Fruit fly (Drosophila melanogaster): ENCODE measurements around the gene CG17327.
A peak's percentile ranks its signal among the peaks of the same experiment; 100 is the strongest.

CG17327 gene

DNA sequence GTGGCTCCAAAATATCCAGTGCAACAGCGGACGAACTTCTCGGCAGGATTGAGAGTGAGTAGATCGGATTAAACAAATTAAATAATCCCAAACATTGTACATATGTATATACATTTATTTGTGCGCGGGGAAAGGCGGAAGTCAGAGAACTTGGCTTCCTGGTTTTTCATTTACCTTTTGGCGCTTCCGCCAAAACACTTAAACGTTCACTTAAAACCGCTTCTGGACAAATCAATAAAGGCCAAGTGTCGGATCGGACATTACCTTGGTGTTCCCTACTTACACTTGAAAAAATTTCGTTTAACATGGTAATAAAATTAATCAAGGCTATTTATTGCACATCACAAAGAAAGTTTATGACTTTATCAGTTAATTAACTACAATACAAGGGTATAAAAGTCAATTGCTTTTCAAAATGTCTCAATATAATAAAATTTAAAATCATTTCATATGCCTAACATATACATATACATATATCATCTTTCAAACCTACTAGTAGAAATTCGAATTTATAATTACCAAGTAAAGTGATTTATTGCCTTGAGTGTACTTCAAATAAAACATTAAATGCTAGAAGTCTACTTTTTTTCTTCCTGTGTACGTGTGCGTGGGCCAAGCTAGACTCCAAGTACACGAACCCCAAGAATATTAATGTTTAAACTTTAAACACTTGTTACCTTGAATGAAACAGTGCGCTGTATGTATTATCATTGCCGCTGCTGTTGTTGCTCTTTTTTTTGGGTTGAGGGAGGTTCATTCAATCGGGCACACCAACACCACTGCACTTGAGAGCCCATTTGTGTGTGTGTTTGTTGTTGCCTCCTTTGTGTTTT, 16.0 kb downstream of the CG17327 start:
- no peak for TF ChIP-seq CG14711 (tag; optimal IDR thresholded peaks at IDR 0.05)
- TF ChIP-seq Hr96 (GFP tag; optimal IDR thresholded peaks at IDR 0.05), result no peak
- no peak for TF ChIP-seq kay (GFP tag; ENCODE audit: borderline replicate concordance)
- TF ChIP-seq CG12768 (GFP tag; optimal IDR thresholded peaks at IDR 0.05), result peak; percentile 77
- TF ChIP-seq pad (GFP tag; optimal IDR thresholded peaks at IDR 0.05), result peak; percentile 9
- no peak for TF ChIP-seq cic (GFP tag; optimal IDR thresholded peaks at IDR 0.05)
- TF ChIP-seq CG1620 (GFP tag; optimal IDR thresholded peaks at IDR 0.05), result no peak
- peak; percentile 16 for TF ChIP-seq Clk (GFP tag; optimal IDR thresholded peaks at IDR 0.05)
- TF ChIP-seq toe (GFP tag; optimal IDR thresholded peaks at IDR 0.05), result peak; percentile 27
- TF ChIP-seq CG7045 (GFP tag; optimal IDR thresholded peaks at IDR 0.05), result peak; percentile 76
- peak; percentile 59 for TF ChIP-seq CG5204 (GFP tag; optimal IDR thresholded peaks at IDR 0.05)
- peak; percentile 41 for TF ChIP-seq CG7101 (tag; optimal IDR thresholded peaks at IDR 0.05)
- TF ChIP-seq CG11617 (GFP tag; optimal IDR thresholded peaks at IDR 0.05), result peak; percentile 61
- no peak for TF ChIP-seq cnc (optimal IDR thresholded peaks at IDR 0.05)
- TF ChIP-seq tj (GFP tag; optimal IDR thresholded peaks at IDR 0.05), result no peak
- peak; percentile 79 for TF ChIP-seq CG33017 (tag; optimal IDR thresholded peaks at IDR 0.05)
- no peak for TF ChIP-seq ovo (GFP tag; optimal IDR thresholded peaks at IDR 0.05)
- no peak for TF ChIP-seq Mnt (GFP tag; optimal IDR thresholded peaks at IDR 0.05)
- peak; percentile 39 for TF ChIP-seq bab1 (GFP tag; optimal IDR thresholded peaks at IDR 0.05)
- no peak for TF ChIP-seq Crg-1 (GFP tag; optimal IDR thresholded peaks at IDR 0.05)

DNA sequence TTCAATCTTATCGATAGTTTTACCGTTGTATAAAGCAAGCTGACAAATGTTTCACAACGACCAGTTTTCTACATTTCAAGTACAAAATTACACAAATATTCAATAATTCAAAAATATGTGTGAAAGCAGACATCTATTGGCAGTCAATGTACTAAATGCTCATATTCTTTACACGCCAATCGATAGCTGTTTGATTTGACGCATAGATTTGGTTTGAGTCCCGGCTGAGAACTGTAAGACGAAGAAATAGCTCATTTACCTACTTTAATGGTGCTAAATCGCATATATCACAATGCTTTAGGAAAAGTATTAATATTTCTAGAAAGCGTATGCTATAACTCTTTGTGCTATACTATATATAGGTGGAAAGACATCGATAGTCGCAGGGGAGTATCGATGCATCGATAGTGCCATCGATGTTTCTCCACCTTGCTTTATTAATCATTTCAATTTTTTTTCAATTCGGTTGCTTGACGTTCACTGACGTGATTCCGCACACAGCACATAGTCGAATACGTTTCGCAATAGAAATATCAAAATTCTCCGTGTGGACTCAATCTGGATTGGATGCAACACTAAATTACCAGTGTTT, 16.8 kb downstream of the CG17327 start, which contains the start of gene Paip2:
Gene Paip2, plus strand, starts transcription at position 165 of the 592 bp plus-strand sequence.
- peak; percentile 6 for TF ChIP-seq Mnt (GFP tag; optimal IDR thresholded peaks at IDR 0.05)
- no peak for TF ChIP-seq pad (GFP tag; optimal IDR thresholded peaks at IDR 0.05)
- peak; percentile 9 for TF ChIP-seq CG1620 (GFP tag; optimal IDR thresholded peaks at IDR 0.05)
- peak; percentile 41 for TF ChIP-seq Hr96 (GFP tag; optimal IDR thresholded peaks at IDR 0.05)
- no peak for TF ChIP-seq Clk (GFP tag; optimal IDR thresholded peaks at IDR 0.05)
- TF ChIP-seq CG14711 (tag; optimal IDR thresholded peaks at IDR 0.05), result peak; percentile 4

DNA sequence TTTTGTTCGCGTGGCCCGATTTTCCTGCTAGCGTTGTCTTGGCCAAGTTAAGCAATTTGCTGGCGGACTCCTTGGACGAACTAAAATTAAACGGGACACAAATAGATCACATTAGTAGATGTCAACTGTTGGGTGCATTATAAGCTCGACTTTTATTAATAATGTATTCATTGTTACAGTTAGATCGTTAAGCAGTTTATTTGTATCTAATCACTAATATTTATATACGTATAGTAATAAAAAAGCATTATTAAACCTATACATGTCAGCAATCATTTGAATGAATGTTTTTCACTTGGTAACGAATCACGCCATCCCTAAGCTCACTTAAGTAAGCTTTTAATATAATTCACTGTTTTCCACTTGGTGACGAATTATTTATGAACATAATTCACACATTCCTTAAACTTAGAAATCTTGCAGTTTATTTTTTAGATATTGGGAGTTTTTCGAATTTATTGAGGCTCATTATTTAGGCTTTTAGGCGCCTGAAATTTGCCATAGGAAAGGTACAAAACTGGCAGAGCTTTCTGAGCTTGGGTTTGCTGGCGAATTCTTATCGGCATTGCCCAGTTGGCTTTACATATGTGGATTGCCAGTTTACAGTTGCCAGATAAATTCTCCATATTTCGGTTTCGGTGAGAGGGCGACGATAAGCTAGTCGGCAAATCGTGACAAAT, 20.0 kb downstream of the CG17327 start, which contains the start of the genes CG7381 and CG7091:
Gene CG7381, minus strand, starts transcription at position 101 of the 680 bp plus-strand sequence.
Gene CG7091, plus strand, starts transcription at position 630 of the 680 bp plus-strand sequence.
- TF ChIP-seq Clk (GFP tag; optimal IDR thresholded peaks at IDR 0.05), result no peak
- TF ChIP-seq ovo (GFP tag; optimal IDR thresholded peaks at IDR 0.05), result no peak
- TF ChIP-seq cnc (optimal IDR thresholded peaks at IDR 0.05), result no peak
- no peak for TF ChIP-seq Mnt (GFP tag; optimal IDR thresholded peaks at IDR 0.05)
- no peak for TF ChIP-seq CG33017 (tag; optimal IDR thresholded peaks at IDR 0.05)
- TF ChIP-seq CG11617 (GFP tag; optimal IDR thresholded peaks at IDR 0.05), result no peak
- TF ChIP-seq kay (GFP tag; ENCODE audit: borderline replicate concordance), result peak; percentile 48
- no peak for TF ChIP-seq toe (GFP tag; optimal IDR thresholded peaks at IDR 0.05)
- TF ChIP-seq cic (GFP tag; optimal IDR thresholded peaks at IDR 0.05), result no peak
- TF ChIP-seq Crg-1 (GFP tag; optimal IDR thresholded peaks at IDR 0.05), result no peak
- TF ChIP-seq CG7101 (tag; optimal IDR thresholded peaks at IDR 0.05), result no peak
- no peak for TF ChIP-seq CG5204 (GFP tag; optimal IDR thresholded peaks at IDR 0.05)
- TF ChIP-seq bab1 (GFP tag; optimal IDR thresholded peaks at IDR 0.05), result peak; percentile 0
- no peak for TF ChIP-seq CG14711 (tag; optimal IDR thresholded peaks at IDR 0.05)
- no peak for TF ChIP-seq CG7045 (GFP tag; optimal IDR thresholded peaks at IDR 0.05)
- no peak for TF ChIP-seq Hr96 (GFP tag; optimal IDR thresholded peaks at IDR 0.05)
- TF ChIP-seq CG12768 (GFP tag; optimal IDR thresholded peaks at IDR 0.05), result no peak
- peak; percentile 70 for TF ChIP-seq pad (GFP tag; optimal IDR thresholded peaks at IDR 0.05)
- no peak for TF ChIP-seq CG1620 (GFP tag; optimal IDR thresholded peaks at IDR 0.05)

DNA sequence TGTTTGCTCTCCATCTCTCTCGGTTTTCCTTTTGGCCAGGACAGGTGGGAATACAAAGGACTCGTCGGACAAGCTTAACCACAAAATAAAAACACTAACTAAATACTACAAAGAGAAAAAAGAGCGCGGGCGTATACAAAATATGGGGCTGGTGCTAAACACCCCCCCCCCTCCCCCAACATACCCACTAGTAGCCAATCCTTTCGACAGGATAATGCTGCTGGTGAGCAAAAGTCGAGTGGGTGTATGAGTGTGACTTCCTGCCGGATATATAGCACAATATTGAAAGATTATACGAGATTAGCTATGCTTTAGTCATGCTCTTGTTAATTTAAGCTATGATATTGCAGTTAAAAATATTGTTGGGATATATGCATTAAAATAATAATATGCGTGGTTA, 22.3 kb downstream of the CG17327 start:
- TF ChIP-seq cnc (optimal IDR thresholded peaks at IDR 0.05), result no peak
- TF ChIP-seq CG5204 (GFP tag; optimal IDR thresholded peaks at IDR 0.05), result no peak
- TF ChIP-seq CG11617 (GFP tag; optimal IDR thresholded peaks at IDR 0.05), result no peak
- TF ChIP-seq Clk (GFP tag; optimal IDR thresholded peaks at IDR 0.05), result no peak
- TF ChIP-seq kay (GFP tag; ENCODE audit: borderline replicate concordance), result no peak
- no peak for TF ChIP-seq CG7101 (tag; optimal IDR thresholded peaks at IDR 0.05)
- TF ChIP-seq CG14711 (tag; optimal IDR thresholded peaks at IDR 0.05), result no peak
- no peak for TF ChIP-seq CG33017 (tag; optimal IDR thresholded peaks at IDR 0.05)
- no peak for TF ChIP-seq CG12768 (GFP tag; optimal IDR thresholded peaks at IDR 0.05)
- TF ChIP-seq ovo (GFP tag; optimal IDR thresholded peaks at IDR 0.05), result no peak
- TF ChIP-seq Hr96 (GFP tag; optimal IDR thresholded peaks at IDR 0.05), result no peak
- no peak for TF ChIP-seq pad (GFP tag; optimal IDR thresholded peaks at IDR 0.05)
- TF ChIP-seq CG1620 (GFP tag; optimal IDR thresholded peaks at IDR 0.05), result no peak
- no peak for TF ChIP-seq Mnt (GFP tag; optimal IDR thresholded peaks at IDR 0.05)
- TF ChIP-seq bab1 (GFP tag; optimal IDR thresholded peaks at IDR 0.05), result no peak
- TF ChIP-seq cic (GFP tag; optimal IDR thresholded peaks at IDR 0.05), result no peak
- no peak for TF ChIP-seq toe (GFP tag; optimal IDR thresholded peaks at IDR 0.05)
- no peak for TF ChIP-seq Crg-1 (GFP tag; optimal IDR thresholded peaks at IDR 0.05)
- TF ChIP-seq CG7045 (GFP tag; optimal IDR thresholded peaks at IDR 0.05), result no peak

DNA sequence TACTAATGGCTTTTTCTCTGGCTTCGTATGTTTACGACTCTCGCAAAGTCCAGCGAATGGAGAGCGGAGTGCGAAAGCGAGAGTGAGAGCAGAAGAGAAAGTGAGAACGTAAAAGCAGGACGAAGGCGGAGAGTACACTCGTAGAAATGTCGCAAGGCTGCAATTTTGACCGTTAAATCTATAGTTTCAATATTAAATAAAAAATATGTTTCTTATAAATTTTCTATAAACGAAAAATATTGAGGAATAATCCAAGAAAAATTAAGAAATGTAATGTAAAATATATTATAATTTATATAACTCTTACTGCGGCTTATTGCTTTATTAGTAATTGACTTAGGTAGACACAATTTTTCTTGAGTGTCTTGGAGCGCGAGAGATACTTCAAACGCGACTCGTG, 23.1 kb downstream of the CG17327 start:
- TF ChIP-seq Hr96 (GFP tag; optimal IDR thresholded peaks at IDR 0.05) (no peak), CG33017 (tag; optimal IDR thresholded peaks at IDR 0.05) (peak; percentile 5)
